Fruit fly (Drosophila melanogaster) whole organism, pupa: ENCODE results near the gene Hsp70Ba.

Experiments
- CG13204 ChIP-seq: fragments of 200-800 bp; sonication (Bioruptor generic); optimal IDR thresholded peaks from 2 replicates; lab custom pipeline; 2018; ENCODE audit warnings: missing biosample characterization, mild to moderate bottlenecking, missing genetic modification characterization, moderate library complexity
- CG32121 ChIP-seq: fragments of 200-800 bp; sonication (Bioruptor generic); IDR thresholded peaks from 2 replicates; pipeline ENCODE4 v1.3.6; 2022; ENCODE audit warnings: missing biosample characterization, missing genetic modification characterization
- CG4496 ChIP-seq: fragments of 200-800 bp; sonication (Bioruptor generic); IDR thresholded peaks from 3 replicates; pipeline ENCODE4 v1.3.6; 2022; ENCODE audit warnings: missing biosample characterization, missing genetic modification characterization
- D1 ChIP-seq: fragments of 200-800 bp; sonication (Bioruptor generic); optimal IDR thresholded peaks from 2 replicates; lab custom pipeline; 2018; ENCODE audit warnings: missing biosample characterization, mild to moderate bottlenecking, missing genetic modification characterization, moderate library complexity
- gl ChIP-seq: fragments of 200-800 bp; sonication (Bioruptor generic); optimal IDR thresholded peaks from 2 replicates; lab custom pipeline; 2018; ENCODE audit warnings: missing biosample characterization, mild to moderate bottlenecking, missing genetic modification characterization

DNA sequence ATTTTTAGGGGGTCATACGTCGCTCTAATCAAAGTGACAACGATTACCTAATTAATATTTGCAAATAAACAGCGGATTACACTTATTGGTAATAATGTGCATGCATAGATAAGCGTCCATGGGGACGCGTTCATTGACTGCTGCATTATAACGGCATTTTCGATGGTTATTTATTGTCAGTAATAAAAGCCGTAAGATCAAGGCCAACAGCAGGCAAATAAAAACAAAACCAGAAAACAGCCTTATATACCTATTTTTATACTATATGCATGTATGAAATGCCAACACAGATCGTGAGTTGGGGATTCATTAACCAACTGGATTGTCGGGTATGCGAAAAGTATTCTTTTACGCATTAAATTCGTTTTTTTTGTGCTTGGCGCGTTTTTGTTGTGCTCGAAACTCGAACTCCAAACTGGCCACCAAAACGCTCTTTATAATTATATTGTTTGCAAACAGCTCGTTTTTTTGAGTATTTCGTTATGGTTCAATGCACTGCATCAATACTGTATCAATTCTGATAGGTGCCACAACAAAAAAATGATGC is 16.8 kb downstream of the Hsp70Ba start:
- no peak for TF ChIP-seq CG13204
- no peak for TF ChIP-seq gl (tag; lab: Kevin White, UChicago)
- TF ChIP-seq CG4496 (GFP tag; lab: Robert Waterston, UW): no peak
- TF ChIP-seq CG32121 (GFP tag; lab: Robert Waterston, UW): no peak
- no peak for TF ChIP-seq D1 (tag; lab: Kevin White, UChicago)
